Fruit fly (Drosophila melanogaster): Measurements from ENCODE around the gene CG7166.

DNA sequence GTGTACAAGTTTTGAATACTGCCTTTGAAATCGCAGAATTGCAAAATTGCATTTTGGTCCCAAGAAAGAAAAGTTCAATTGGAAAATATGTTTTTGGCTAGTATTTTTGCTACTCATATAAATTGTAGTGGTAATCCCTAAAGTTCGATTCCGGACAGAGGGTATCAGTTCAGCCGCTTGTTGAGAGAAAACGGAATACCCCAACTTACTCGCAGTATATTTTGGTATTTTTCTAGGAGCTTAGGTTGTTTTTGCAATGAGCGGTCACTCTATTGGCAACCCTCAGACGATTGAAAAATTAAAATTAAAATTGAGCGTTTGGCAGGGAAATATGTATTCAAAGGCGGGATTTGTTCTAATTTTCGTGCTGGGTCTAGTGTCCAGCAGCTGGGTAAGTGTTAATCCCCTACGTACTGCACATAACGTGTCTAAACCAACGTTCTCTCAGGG lies 51.1 kb downstream of the CG7166 start:
- TF ChIP-seq Sin3A (optimal IDR thresholded peaks at IDR 0.05) (no peak), Myc (optimal IDR thresholded peaks at IDR 0.05) (no peak), h (optimal IDR thresholded peaks at IDR 0.05) (no peak), psq (optimal IDR thresholded peaks at IDR 0.05) (no peak), ttk (optimal IDR thresholded peaks at IDR 0.05) (no peak), insv (optimal IDR thresholded peaks at IDR 0.05) (no peak)

All from Kc167 (cell line).